Worm (Caenorhabditis elegans) whole organism, L1 larva: ENCODE measurements around the gene C44E12.1.
A peak's percentile ranks its signal among the peaks of the same experiment; 100 is the strongest.

Source experiments
- C16A3.4 ChIP-seq: fragments of 150-350 bp; optimal IDR thresholded peaks from 2 replicates; lab custom pipeline; 2014; ENCODE audit warnings: missing biosample characterization, missing genetic modification characterization
- C34B4.2 ChIP-seq: sonication (generic microtip); optimal IDR thresholded peaks from 2 replicates; lab custom pipeline; 2017; ENCODE audit warnings: mild to moderate bottlenecking, missing genetic modification characterization, missing compliant biosample characterization
- F16B12.6 ChIP-seq: fragments of 150-350 bp; optimal IDR thresholded peaks from 2 replicates; lab custom pipeline; 2014; ENCODE audit warnings: missing biosample characterization, missing genetic modification characterization
- aha-1 ChIP-seq: fragments of 150-350 bp; optimal IDR thresholded peaks from 2 replicates; lab custom pipeline; 2014; ENCODE audit warnings: missing biosample characterization, missing genetic modification characterization
- alr-1 ChIP-seq: fragments of 200-800 bp; sonication (Bioruptor generic); optimal IDR thresholded peaks from 2 replicates; lab custom pipeline; 2018; ENCODE audit warnings: borderline replicate concordance, mild to moderate bottlenecking, missing genetic modification characterization, missing compliant biosample characterization
- aly-2 ChIP-seq: fragments of 150-350 bp; optimal IDR thresholded peaks from 2 replicates; lab custom pipeline; 2014; ENCODE audit warnings: missing biosample characterization, missing genetic modification characterization
- blmp-1 ChIP-seq: fragments of 150-350 bp; optimal IDR thresholded peaks from 2 replicates; lab custom pipeline; 2014; ENCODE audit warnings: missing biosample characterization, missing genetic modification characterization
- ceh-8 ChIP-seq: fragments of 200-800 bp; sonication (Bioruptor generic); optimal IDR thresholded peaks from 2 replicates; lab custom pipeline; 2018; ENCODE audit warnings: mild to moderate bottlenecking, missing genetic modification characterization, moderate library complexity, missing compliant biosample characterization
- ceh-90 ChIP-seq: sonication (generic microtip); optimal IDR thresholded peaks from 2 replicates; lab custom pipeline; 2016; ENCODE audit warnings: missing genetic modification characterization, missing compliant biosample characterization
- dsc-1 ChIP-seq: sonication (generic microtip); optimal IDR thresholded peaks from 2 replicates; lab custom pipeline; 2016; ENCODE audit warnings: mild to moderate bottlenecking, missing genetic modification characterization, missing compliant biosample characterization
- efl-3 ChIP-seq: fragments of 200-800 bp; sonication (Bioruptor generic); optimal IDR thresholded peaks from 2 replicates; lab custom pipeline; 2018; ENCODE audit warnings: mild to moderate bottlenecking, missing genetic modification characterization, missing compliant biosample characterization
- egl-13 ChIP-seq: sonication (generic microtip); optimal IDR thresholded peaks from 2 replicates; lab custom pipeline; 2016; ENCODE audit warnings: missing genotype, missing genetic modification reagents, missing genetic modification characterization, missing compliant biosample characterization
- egl-27 ChIP-seq, 2 experiments: fragments of 150-350 bp in 1 of 2; sonication (generic microtip); optimal IDR thresholded peaks; 3 replicates each; lab custom pipeline; 2017 to 2018; ENCODE audit warnings: missing biosample characterization in 2 of 2, missing genetic modification characterization in 2 of 2, missing genetic modification reagents in 2 of 2
- elt-3 ChIP-seq, 6 experiments: fragments of 150-350 bp in 1 of 6; sonication (generic microtip); optimal IDR thresholded peaks; 2 replicates each; lab custom pipeline; 2017 to 2018; ENCODE audit warnings: missing biosample characterization in 6 of 6, missing genetic modification characterization in 6 of 6, inconsistent platforms in 1 of 6
- ets-5 ChIP-seq: fragments of 200-800 bp; sonication (Bioruptor generic); IDR thresholded peaks from 2 replicates; pipeline ENCODE4 v1.3.6; 2022; ENCODE audit warnings: missing genetic modification characterization, missing compliant biosample characterization
- fkh-10 ChIP-seq: sonication (generic microtip); optimal IDR thresholded peaks from 2 replicates; lab custom pipeline; 2017; ENCODE audit warnings: missing biosample characterization, missing genetic modification reagents, missing genetic modification characterization
- fkh-4 ChIP-seq: sonication (generic microtip); optimal IDR thresholded peaks from 2 replicates; lab custom pipeline; 2016; ENCODE audit warnings: missing compliant biosample characterization, missing genetic modification characterization, borderline replicate concordance
- fkh-8 ChIP-seq: sonication (generic microtip); optimal IDR thresholded peaks from 2 replicates; lab custom pipeline; 2016; ENCODE audit warnings: mild to moderate bottlenecking, missing genetic modification characterization, missing compliant biosample characterization
- grh-1 ChIP-seq: fragments of 200-800 bp; sonication (Bioruptor generic); IDR thresholded peaks from 2 replicates; pipeline ENCODE4 v1.3.6; 2022; ENCODE audit warnings: missing genetic modification reagents, missing genetic modification characterization, missing compliant biosample characterization
- hlh-4 ChIP-seq: sonication (generic microtip); optimal IDR thresholded peaks from 2 replicates; lab custom pipeline; 2016; ENCODE audit warnings: mild to moderate bottlenecking, missing genetic modification characterization, missing compliant biosample characterization
- hpl-2 ChIP-seq: fragments of 150-350 bp; optimal IDR thresholded peaks from 2 replicates; lab custom pipeline; 2014; ENCODE audit warnings: missing biosample characterization, missing genetic modification reagents, missing genetic modification characterization
- irx-1 ChIP-seq: sonication (generic microtip); optimal IDR thresholded peaks from 2 replicates; lab custom pipeline; 2016; ENCODE audit warnings: missing genetic modification characterization, missing compliant biosample characterization
- jun-1 ChIP-seq: fragments of 150-350 bp; optimal IDR thresholded peaks from 2 replicates; lab custom pipeline; 2014; ENCODE audit warnings: missing biosample characterization, missing genetic modification reagents, missing genetic modification characterization
- lin-14 ChIP-seq: fragments of 200-800 bp; sonication (Bioruptor generic); optimal IDR thresholded peaks from 2 replicates; lab custom pipeline; 2018; ENCODE audit warnings: mild to moderate bottlenecking, missing genetic modification characterization, moderate library complexity, missing compliant biosample characterization
- lin-15B ChIP-seq: fragments of 150-350 bp; sonication (generic microtip); optimal IDR thresholded peaks from 3 replicates; lab custom pipeline; 2014; ENCODE audit warnings: missing biosample characterization, missing genetic modification characterization
- lin-35 ChIP-seq, 2 experiments: fragments of 150-350 bp; optimal IDR thresholded peaks; 2 replicates each; lab custom pipeline; 2014; ENCODE audit warnings: missing biosample characterization in 2 of 2, missing genetic modification characterization in 2 of 2, missing genetic modification reagents in 2 of 2
- lir-3 ChIP-seq: sonication (generic microtip); optimal IDR thresholded peaks from 2 replicates; lab custom pipeline; 2016; ENCODE audit warnings: mild to moderate bottlenecking, missing genetic modification characterization, moderate library complexity, missing compliant biosample characterization; ENCODE audit not compliant: poor library complexity
- lsy-2 ChIP-seq, 2 experiments: fragments of 150-350 bp; optimal IDR thresholded peaks; 2 replicates each; lab custom pipeline; 2014; ENCODE audit warnings: missing biosample characterization in 2 of 2, missing genetic modification characterization in 2 of 2
- mab-9 ChIP-seq: fragments of 200-800 bp; sonication (Bioruptor generic); IDR thresholded peaks from 2 replicates; pipeline ENCODE4 v1.3.6; 2022; ENCODE audit warnings: missing genetic modification reagents, missing genetic modification characterization, missing compliant biosample characterization
- mdl-1 ChIP-seq, 2 experiments: fragments of 150-350 bp; optimal IDR thresholded peaks; 2 replicates each; lab custom pipeline; 2014 to 2017; ENCODE audit warnings: missing biosample characterization in 2 of 2, missing genetic modification characterization in 2 of 2, inconsistent platforms in 1 of 2
- mep-1 ChIP-seq: fragments of 150-350 bp; optimal IDR thresholded peaks from 2 replicates; lab custom pipeline; 2014; ENCODE audit warnings: missing biosample characterization, missing genetic modification characterization
- nhr-28 ChIP-seq: fragments of 150-350 bp; optimal IDR thresholded peaks from 2 replicates; lab custom pipeline; 2014; ENCODE audit warnings: missing biosample characterization, missing genetic modification characterization
- nhr-47 ChIP-seq: sonication (generic microtip); optimal IDR thresholded peaks from 2 replicates; lab custom pipeline; 2016; ENCODE audit warnings: mild to moderate bottlenecking, missing genetic modification characterization, moderate library complexity, missing compliant biosample characterization
- nhr-71 ChIP-seq: sonication (generic microtip); optimal IDR thresholded peaks from 2 replicates; lab custom pipeline; 2016; ENCODE audit warnings: mild to moderate bottlenecking, missing genetic modification characterization, moderate library complexity, missing compliant biosample characterization
- nhr-76 ChIP-seq: sonication (generic microtip); optimal IDR thresholded peaks from 2 replicates; lab custom pipeline; 2017; ENCODE audit warnings: missing biosample characterization, missing genetic modification characterization
- nhr-77 ChIP-seq: fragments of 150-350 bp; optimal IDR thresholded peaks from 2 replicates; lab custom pipeline; 2014; ENCODE audit warnings: missing biosample characterization, missing genetic modification characterization
- nhr-84 ChIP-seq: sonication (generic microtip); optimal IDR thresholded peaks from 2 replicates; lab custom pipeline; 2017; ENCODE audit warnings: missing biosample characterization, missing genetic modification characterization
- nhr-85 ChIP-seq: sonication (generic microtip); peaks from one replicate; lab custom pipeline; 2016; ENCODE audit warnings: missing genetic modification characterization, inconsistent platforms, missing compliant biosample characterization
- pag-3 ChIP-seq: sonication (generic microtip); optimal IDR thresholded peaks from 2 replicates; lab custom pipeline; 2017; ENCODE audit warnings: missing genetic modification characterization, mild to moderate bottlenecking, missing compliant biosample characterization, antibody characterized with exemption, borderline replicate concordance; ENCODE audit not compliant: insufficient read depth
- pax-3 ChIP-seq: fragments of 200-800 bp; sonication (Bioruptor generic); optimal IDR thresholded peaks from 2 replicates; lab custom pipeline; 2018; ENCODE audit warnings: mild to moderate bottlenecking, missing genetic modification characterization, moderate library complexity, missing compliant biosample characterization
- pqm-1 ChIP-seq: sonication (generic microtip); optimal IDR thresholded peaks from 3 replicates; lab custom pipeline; 2017; ENCODE audit warnings: missing biosample characterization, missing genetic modification characterization
- skn-1 ChIP-seq: fragments of 150-350 bp; optimal IDR thresholded peaks from 2 replicates; lab custom pipeline; 2014; ENCODE audit warnings: missing biosample characterization, missing genetic modification characterization
- snu-23 ChIP-seq: sonication (generic microtip); optimal IDR thresholded peaks from 2 replicates; lab custom pipeline; 2016; ENCODE audit warnings: missing genetic modification characterization, missing compliant biosample characterization
- sox-4 ChIP-seq: sonication (generic microtip); optimal IDR thresholded peaks from 2 replicates; lab custom pipeline; 2016; ENCODE audit warnings: missing genetic modification characterization, missing compliant biosample characterization
- sptf-1 ChIP-seq: fragments of 150-350 bp; optimal IDR thresholded peaks from 2 replicates; lab custom pipeline; 2014; ENCODE audit warnings: missing biosample characterization, missing genetic modification characterization
- sup-37 ChIP-seq: fragments of 200-800 bp; sonication (Bioruptor generic); optimal IDR thresholded peaks from 2 replicates; lab custom pipeline; 2018; ENCODE audit warnings: mild to moderate bottlenecking, missing genetic modification characterization, missing compliant biosample characterization
- swsn-7 ChIP-seq: sonication (generic microtip); optimal IDR thresholded peaks from 2 replicates; lab custom pipeline; 2016; ENCODE audit warnings: missing genetic modification characterization, missing compliant biosample characterization
- tbx-2 ChIP-seq: sonication (generic microtip); optimal IDR thresholded peaks from 2 replicates; lab custom pipeline; 2016; ENCODE audit warnings: missing genetic modification characterization, missing compliant biosample characterization
- tlp-1 ChIP-seq: fragments of 150-350 bp; optimal IDR thresholded peaks from 2 replicates; lab custom pipeline; 2014; ENCODE audit warnings: missing biosample characterization, missing genetic modification characterization
- unc-30 ChIP-seq: sonication (generic microtip); optimal IDR thresholded peaks from 2 replicates; lab custom pipeline; 2017; ENCODE audit warnings: missing biosample characterization, missing genetic modification characterization
- unc-86 ChIP-seq: sonication (generic microtip); optimal IDR thresholded peaks from 2 replicates; lab custom pipeline; 2016; ENCODE audit warnings: missing genetic modification characterization, missing compliant biosample characterization
- unc-98 ChIP-seq: fragments of 200-800 bp; sonication (Bioruptor generic); IDR thresholded peaks from 2 replicates; pipeline ENCODE4 v1.3.6; 2022; ENCODE audit warnings: missing genetic modification characterization, missing compliant biosample characterization
- vab-15 ChIP-seq: sonication (generic microtip); optimal IDR thresholded peaks from 2 replicates; lab custom pipeline; 2017; ENCODE audit warnings: missing genotype, mild to moderate bottlenecking, missing genetic modification characterization, missing compliant biosample characterization
- xbp-1 ChIP-seq: sonication (generic microtip); optimal IDR thresholded peaks from 2 replicates; lab custom pipeline; 2016; ENCODE audit warnings: missing genetic modification characterization, missing compliant biosample characterization

Gene C44E12.1

DNA sequence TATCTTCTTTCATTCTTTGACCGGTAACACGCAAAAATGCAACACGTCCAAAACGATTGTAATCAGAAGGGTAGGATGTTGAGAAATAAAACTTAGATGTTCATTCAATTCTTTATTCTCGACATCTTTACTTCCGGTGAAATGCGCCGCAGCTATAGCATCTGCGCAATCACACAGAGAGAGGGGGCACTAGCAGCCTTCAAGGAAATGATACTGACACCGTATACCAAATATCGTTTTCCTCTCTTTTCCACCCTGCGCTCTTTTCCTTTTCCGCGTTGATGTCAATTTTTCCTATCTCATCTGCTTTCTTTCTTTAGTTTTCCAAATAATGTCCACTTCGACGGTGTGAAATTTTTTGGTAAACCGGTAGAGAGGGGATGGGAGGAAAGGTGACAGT is 6.0 kb upstream of the C44E12.1 start:
- TF ChIP-seq unc-98 (GFP tag; lab: Robert Waterston, UW) (no peak), mdl-1 (tag; optimal IDR thresholded peaks at IDR 0.05; lab: Kevin White, UChicago) (no peak), jun-1 (tag; lab: Kevin White, UChicago) (no peak), skn-1 (tag; lab: Kevin White, UChicago) (no peak), hpl-2 (GFP tag; lab: Kevin White, UChicago) (no peak), irx-1 (no peak), nhr-28 (no peak), lin-15B (tag; lab: Kevin White, UChicago) (no peak), egl-13 (no peak), fkh-10 (GFP tag; lab: Kevin White, UChicago) (no peak), blmp-1 (tag; lab: Kevin White, UChicago) (peak; percentile 87), ceh-8 (GFP tag; lab: Kevin White, UChicago) (no peak), aly-2 (tag; lab: Kevin White, UChicago) (no peak), pax-3 (tag; lab: Kevin White, UChicago) (no peak), ceh-90 (tag; lab: Kevin White, UChicago) (no peak), unc-86 (tag; lab: Kevin White, UChicago) (no peak), mab-9 (no peak), lin-14 (peak; percentile 78), snu-23 (peak; percentile 49), sptf-1 (tag; lab: Kevin White, UChicago) (no peak), nhr-71 (tag; lab: Kevin White, UChicago) (peak; percentile 55), grh-1 (GFP tag; lab: Robert Waterston, UW) (no peak), aha-1 (tag; lab: Kevin White, UChicago) (no peak), efl-3 (GFP tag; lab: Kevin White, UChicago) (no peak), pag-3 (tag; lab: Kevin White, UChicago) (no peak), vab-15 (tag; lab: Kevin White, UChicago) (no peak), unc-30 (tag; lab: Kevin White, UChicago) (no peak), xbp-1 (no peak), lir-3 (no peak), lin-35 (GFP tag; optimal IDR thresholded peaks at IDR 0.05; lab: Kevin White, UChicago) (no peak), F16B12.6 (tag; lab: Kevin White, UChicago) (no peak), tlp-1 (no peak), sup-37 (no peak), fkh-4 (tag; lab: Kevin White, UChicago) (no peak), nhr-77 (no peak), dsc-1 (tag; lab: Kevin White, UChicago) (no peak), nhr-47 (tag; lab: Kevin White, UChicago) (no peak), alr-1 (tag; lab: Kevin White, UChicago) (no peak), lsy-2 (tag; optimal IDR thresholded peaks at IDR 0.05; lab: Kevin White, UChicago) (peak in 1 of 2 experiments; percentile 39), tbx-2 (tag; lab: Kevin White, UChicago) (peak; percentile 48), elt-3 (tag; optimal IDR thresholded peaks at IDR 0.05; lab: Kevin White, UChicago) (peak in 5 of 6 experiments; percentile 13 to 57 (median 50)), swsn-7 (tag; lab: Kevin White, UChicago) (no peak), hlh-4 (tag; lab: Kevin White, UChicago) (no peak), fkh-8 (tag; lab: Kevin White, UChicago) (no peak), C34B4.2 (tag; lab: Kevin White, UChicago) (no peak), egl-27 (tag; optimal IDR thresholded peaks at IDR 0.05; lab: Kevin White, UChicago) (no peak), nhr-84 (tag; lab: Kevin White, UChicago) (no peak), C16A3.4 (tag; lab: Kevin White, UChicago) (no peak), nhr-85 (peak; percentile 75), nhr-76 (tag; lab: Kevin White, UChicago) (no peak), mep-1 (tag; lab: Kevin White, UChicago) (peak; percentile 4), ets-5 (GFP tag; lab: Robert Waterston, UW) (no peak), sox-4 (tag; lab: Kevin White, UChicago) (no peak), pqm-1 (no peak)
